Worm (Caenorhabditis elegans): ENCODE data around the gene Y54G2A.10.

- TF ChIP-seq dao-5 (tag; optimal IDR thresholded peaks at IDR 0.05) (peak; percentile 65), him-1 (tag; optimal IDR thresholded peaks at IDR 0.05) (peak; percentile 1)
These were observed 6.0 kb downstream of the Y54G2A.10 start, which contains the start of gene Y54G2A.45 for ce11 chrIV:2805525-2805924.

All from whole organism, L4/young adult.